Fruit fly (Drosophila melanogaster) whole organism, adult: ENCODE data around the gene Sirt6.

Source experiments
- CG14711 ChIP-seq: fragments of 200-800 bp; sonication (Bioruptor generic); optimal IDR thresholded peaks from 2 replicates; lab custom pipeline; 2018; ENCODE audit warnings: missing biosample characterization, mild to moderate bottlenecking, missing genetic modification characterization, moderate library complexity
- CG1620 ChIP-seq: fragments of 200-800 bp; sonication (Bioruptor generic); optimal IDR thresholded peaks from 2 replicates; lab custom pipeline; 2016; ENCODE audit warnings: missing biosample characterization, missing genetic modification characterization
- CG33017 ChIP-seq: fragments of 200-800 bp; sonication (Bioruptor generic); optimal IDR thresholded peaks from 2 replicates; lab custom pipeline; 2018; ENCODE audit warnings: missing biosample characterization, mild to moderate bottlenecking, missing genetic modification characterization, moderate library complexity
- CG7045 ChIP-seq: fragments of 200-800 bp; sonication (Bioruptor generic); optimal IDR thresholded peaks from 2 replicates; lab custom pipeline; 2017; ENCODE audit warnings: missing biosample characterization, mild to moderate bottlenecking, missing genetic modification characterization
- CG7101 ChIP-seq: fragments of 200-800 bp; sonication (Bioruptor generic); optimal IDR thresholded peaks from 2 replicates; lab custom pipeline; 2018; ENCODE audit warnings: missing biosample characterization, mild to moderate bottlenecking, missing genetic modification characterization, moderate library complexity
- Hr96 ChIP-seq: fragments of 200-800 bp; sonication (Bioruptor generic); optimal IDR thresholded peaks from 2 replicates; lab custom pipeline; 2016; ENCODE audit warnings: missing biosample characterization, missing genetic modification characterization
- kay ChIP-seq: fragments of 200-800 bp; sonication (Bioruptor generic); peaks from one replicate; lab custom pipeline; 2016; ENCODE audit warnings: missing biosample characterization, missing genetic modification characterization, borderline replicate concordance
- ovo ChIP-seq: fragments of 200-800 bp; sonication (Bioruptor generic); optimal IDR thresholded peaks from 2 replicates; lab custom pipeline; 2016; ENCODE audit warnings: missing biosample characterization, missing genetic modification characterization
- pad ChIP-seq: fragments of 200-800 bp; sonication (Bioruptor generic); optimal IDR thresholded peaks from 3 replicates; lab custom pipeline; 2017; ENCODE audit warnings: missing biosample characterization, missing genetic modification characterization, mild to moderate bottlenecking, moderate library complexity, missing genetic modification reagents
- tj ChIP-seq: fragments of 200-800 bp; sonication (Bioruptor generic); optimal IDR thresholded peaks from 3 replicates; lab custom pipeline; 2017; ENCODE audit warnings: missing biosample characterization, mild to moderate bottlenecking, missing genetic modification characterization, moderate library complexity
- toe ChIP-seq: fragments of 200-800 bp; sonication (Bioruptor generic); optimal IDR thresholded peaks from 2 replicates; lab custom pipeline; 2016; ENCODE audit warnings: missing biosample characterization, missing genetic modification characterization

DNA sequence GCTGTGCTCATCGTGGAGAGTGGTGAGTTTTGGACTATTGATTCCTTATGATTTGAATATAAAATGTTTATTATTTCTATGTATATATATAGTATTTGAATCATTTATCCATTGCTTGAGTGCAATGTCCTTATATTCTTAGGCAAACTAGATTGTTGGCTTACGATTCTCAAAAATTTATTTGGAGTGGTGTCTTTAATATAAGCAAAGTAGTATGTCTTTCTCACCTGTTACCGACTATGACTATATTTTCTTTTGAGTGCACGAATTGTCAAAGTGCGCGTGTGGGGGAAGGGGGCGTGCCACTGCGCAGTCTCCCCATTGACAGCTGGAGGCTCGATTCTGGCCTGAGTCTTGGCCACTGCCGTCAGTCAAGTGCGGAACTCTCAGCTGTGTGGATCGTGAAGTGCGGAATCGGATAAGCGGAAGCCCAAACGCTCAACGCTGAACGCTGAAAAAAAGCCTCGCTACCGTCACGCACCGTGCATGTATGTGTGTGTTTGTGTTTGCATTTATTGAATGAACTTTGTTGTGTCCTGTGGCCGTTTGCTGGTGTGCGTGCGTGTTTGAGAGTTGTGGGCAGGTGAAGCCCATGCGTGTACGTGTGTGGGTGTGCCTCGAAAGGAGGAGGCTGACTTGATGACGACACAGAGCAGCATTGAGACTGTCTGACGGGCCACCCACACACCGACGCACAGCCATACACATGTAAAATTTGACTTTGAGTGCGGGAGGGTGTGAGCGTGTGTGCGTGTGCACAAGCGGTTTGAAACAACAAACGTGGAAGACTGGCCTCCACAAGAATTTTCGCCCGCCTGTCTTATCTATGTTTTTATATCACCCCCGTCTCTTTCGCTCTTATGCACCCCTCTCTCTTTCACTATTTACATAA lies 35.3 kb downstream of the Sirt6 start:
- TF ChIP-seq CG14711 (tag; lab: Kevin White, UChicago) (no peak), Hr96 (GFP tag; lab: Kevin White, UChicago) (no peak), kay (no peak), toe (GFP tag; lab: Kevin White, UChicago) (no peak), pad (GFP tag; lab: Kevin White, UChicago) (no peak), CG1620 (GFP tag; lab: Kevin White, UChicago) (no peak), ovo (GFP tag; lab: Kevin White, UChicago) (no peak), CG33017 (tag; lab: Kevin White, UChicago) (no peak), CG7045 (GFP tag; lab: Kevin White, UChicago) (no peak), CG7101 (no peak), tj (no peak)
